Fruit fly (Drosophila melanogaster) whole organism, larva: Measurements from ENCODE around the gene CG8675.

Experiments
- noc ChIP-seq: fragments of 200-800 bp; sonication (Bioruptor generic); optimal IDR thresholded peaks from 3 replicates; lab custom pipeline; 2019; ENCODE audit warnings: missing biosample characterization, mild to moderate bottlenecking, missing genetic modification characterization, moderate library complexity

Gene CG8675

DNA sequence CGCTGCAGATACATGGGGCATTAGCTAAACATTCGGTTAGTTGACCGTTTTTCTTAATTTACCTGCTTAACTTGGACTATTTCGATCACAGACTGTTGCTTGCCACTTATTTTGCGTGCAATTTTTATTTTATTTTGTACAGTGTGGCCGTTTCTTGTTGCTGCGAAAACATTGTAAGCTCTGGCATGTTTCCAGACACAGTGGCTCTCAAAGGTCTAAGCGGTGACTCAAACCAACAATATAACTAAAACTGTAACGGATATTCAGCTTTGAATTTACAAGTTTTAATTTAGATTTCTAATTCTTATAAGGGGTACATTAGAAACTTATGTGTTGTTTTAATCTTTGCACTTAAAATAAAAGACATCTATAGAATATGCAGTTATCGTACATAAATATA lies at the start of gene CG8675:
Gene CG8675, minus strand, starts transcription at position 177 of the 400 bp plus-strand sequence.
- no peak for TF ChIP-seq noc (tag; lab: Kevin White, UChicago)

DNA sequence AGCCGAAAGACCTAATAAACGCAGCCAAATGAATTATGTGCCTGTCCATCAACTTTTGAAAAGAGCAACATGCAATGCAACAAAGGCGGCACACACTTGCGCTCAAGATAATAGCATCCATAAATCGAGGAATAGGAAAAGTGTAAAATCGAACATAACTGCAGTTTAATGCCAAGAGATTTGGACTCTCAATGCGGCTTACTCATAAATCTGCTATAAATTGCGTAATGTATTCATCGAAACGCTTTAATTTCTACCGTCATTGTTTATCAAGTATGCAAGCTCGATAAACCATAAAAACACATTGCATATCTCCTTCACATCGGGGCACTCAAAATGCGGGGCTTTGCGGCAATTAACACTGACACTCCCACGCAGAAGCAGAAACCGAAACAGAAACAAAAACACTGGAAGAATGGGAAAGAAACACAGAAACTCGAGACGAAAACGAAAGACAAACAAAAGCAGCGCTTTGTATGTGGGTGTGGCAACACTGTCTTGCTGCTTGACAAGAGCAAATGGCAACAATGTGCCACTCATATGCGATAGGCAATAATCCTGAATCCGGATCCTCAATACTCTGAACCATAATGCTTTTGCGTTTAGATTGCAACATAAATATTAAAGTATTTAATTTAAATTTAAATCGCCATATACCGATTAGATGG lies 48.8 kb upstream of the CG8675 start:
- no peak for TF ChIP-seq noc (tag; lab: Kevin White, UChicago)

DNA sequence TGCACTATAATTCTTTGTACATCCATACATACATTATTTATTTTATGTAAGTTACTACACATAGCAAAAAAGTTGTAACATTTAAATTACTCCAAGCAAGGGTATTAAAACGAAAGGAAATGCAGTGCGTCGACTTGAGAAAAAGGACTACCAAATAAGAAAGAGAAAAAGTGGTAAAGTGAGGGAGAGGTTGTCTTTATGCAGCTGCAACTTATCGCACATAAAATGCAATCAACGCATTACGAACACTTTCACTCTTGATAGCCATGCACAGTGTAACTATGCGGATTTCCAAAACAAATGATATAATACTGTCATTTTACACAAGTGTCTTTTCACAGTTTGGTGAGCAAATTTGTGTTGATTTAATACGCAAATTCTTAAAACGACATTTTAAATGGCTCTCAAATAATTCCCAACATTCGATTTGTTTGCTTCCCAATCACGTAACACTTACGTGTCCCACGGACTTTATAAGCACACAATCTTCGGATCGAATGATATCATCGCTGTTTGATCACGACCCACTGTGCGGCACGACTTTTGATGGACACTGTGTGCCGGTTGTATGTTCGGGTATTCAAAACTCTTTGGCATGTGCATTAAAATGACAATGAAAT lies 47.9 kb upstream of the CG8675 start:
- no peak for TF ChIP-seq noc (tag; lab: Kevin White, UChicago)

DNA sequence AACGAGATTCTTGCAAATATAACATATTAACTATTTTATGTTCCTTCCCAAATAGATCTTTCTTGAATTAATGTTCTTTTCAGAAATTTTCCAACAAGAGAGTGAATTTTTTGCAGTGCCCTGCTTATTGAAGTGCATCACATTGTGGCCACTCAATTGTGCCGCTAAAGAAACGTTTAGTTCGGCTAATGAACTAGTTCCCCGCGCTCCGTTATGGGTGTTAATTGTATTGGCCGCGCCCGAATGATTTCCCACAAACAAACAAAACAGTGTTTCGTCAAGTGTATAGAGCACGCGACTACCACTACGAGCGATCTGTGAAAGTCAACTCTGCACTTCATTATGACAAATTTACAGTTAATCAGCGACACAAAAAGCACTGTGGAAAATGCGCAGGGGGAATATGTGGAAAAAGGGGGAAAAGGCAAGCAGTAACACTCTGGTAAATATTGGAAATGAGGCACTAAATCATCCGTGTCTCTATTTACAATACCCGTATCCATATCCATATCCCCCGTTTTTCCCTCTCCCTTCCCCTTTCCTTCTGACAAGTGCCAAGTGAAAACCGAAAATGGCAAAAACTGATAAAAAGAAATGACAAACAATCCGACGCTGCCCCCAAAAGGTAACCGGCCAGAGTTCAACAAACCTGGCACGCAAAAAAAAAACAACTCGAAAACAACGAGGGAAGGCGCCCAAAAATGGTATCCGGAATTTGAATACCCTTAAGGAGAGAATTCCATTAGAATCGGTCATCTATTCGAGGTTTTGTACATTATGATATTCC lies 47.2 kb upstream of the CG8675 start:
- no peak for TF ChIP-seq noc (tag; lab: Kevin White, UChicago)

DNA sequence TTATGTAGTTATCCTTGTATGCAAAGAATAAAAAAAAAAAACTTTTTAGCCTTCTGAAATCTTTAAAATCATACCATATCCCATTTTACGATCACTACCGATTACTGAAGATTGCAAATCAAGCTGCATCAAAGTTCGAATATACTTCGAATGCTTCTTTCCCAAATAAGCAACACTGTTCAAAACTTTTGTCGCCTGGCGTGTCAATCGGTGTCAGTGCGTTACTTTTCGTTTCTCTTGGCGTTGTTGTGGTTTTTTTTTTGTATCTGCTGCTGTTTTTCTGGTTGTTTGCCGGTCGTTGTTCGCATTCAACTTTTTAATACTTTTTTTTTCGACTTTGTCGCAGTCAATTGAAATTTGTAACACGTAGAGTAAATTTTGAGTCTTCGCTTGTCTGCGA lies 45.7 kb upstream of the CG8675 start:
- TF ChIP-seq noc (tag; lab: Kevin White, UChicago), result no peak

DNA sequence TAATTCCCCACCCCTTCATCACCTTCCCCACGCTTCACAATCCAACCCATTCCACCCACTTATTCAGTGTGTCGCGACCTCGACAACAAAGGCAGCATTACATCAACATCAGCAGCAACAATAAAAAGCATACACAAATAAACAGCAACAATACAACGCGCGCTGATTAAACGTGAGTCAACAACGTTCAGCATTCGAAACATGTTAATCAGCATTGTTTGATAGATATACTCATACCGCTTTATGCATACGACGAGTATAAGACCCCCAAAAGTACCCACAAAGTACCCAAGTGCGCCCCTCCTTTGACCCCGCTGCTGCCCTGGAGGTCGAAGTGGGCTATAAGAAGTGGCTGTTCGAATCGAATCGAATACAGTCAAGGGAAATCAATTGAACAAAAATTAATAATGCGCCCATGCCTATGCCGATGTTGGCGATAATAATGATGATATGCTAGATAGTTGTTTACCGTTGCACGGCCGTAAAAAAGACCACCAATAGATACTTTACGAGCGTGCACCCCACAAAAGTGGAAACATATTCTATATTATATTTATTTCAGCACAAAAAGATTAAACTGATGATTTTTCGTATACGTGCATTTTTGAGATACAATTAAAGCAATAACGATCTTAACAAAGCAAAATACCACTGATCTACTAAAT lies 45.0 kb upstream of the CG8675 start:
- no peak for TF ChIP-seq noc (tag; lab: Kevin White, UChicago)

DNA sequence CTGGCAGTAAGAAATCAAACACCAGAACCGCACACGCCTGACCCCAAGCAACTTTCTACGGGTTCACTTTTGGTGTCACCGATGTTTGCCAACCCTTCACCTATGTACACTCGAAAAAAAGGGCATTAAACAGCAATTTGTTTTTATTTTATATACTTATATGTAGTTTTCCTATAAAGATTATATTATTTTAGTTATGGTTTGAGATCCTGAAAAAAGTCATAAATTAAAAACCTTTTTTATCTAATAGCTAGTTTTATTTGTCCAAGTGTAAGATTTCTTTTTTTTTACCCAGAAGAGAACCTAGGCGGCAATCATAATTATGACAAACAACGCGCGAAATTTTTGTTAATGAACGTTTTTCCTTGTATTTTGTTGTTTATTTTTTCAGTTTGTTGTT lies 44.1 kb upstream of the CG8675 start:
- TF ChIP-seq noc (tag; lab: Kevin White, UChicago), result peak; percentile 73

DNA sequence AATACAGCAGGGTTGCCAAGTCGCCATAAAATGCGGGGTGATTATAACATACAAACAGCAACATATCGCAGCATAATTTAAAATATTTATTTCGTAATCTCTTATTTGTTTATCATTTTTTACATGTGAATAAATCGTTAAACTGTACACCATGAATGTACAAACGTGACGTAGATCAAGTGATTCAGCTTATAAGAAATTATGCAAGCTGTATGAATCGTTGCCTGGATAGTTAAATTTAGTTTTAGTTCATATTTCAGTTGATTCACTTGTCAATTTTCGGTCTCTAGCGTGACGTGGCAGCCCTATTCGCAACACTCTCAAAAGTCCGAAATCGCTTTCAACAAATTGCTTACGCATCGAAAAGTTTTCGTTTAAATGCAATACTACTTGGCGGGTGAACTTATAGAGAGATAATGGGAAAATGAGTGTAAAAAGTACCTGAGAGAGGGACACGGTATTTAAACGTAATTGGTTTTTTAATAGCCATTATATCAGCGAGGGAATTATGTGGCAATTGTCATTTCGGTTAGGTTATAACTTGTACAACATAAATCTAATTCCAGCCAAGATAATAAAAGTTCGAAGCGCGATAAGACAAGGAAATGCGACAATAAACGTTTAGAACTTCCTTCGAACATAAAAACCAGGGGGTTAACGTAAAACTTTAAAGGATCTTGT lies 42.9 kb upstream of the CG8675 start:
- peak; percentile 94 for TF ChIP-seq noc (tag; lab: Kevin White, UChicago)

DNA sequence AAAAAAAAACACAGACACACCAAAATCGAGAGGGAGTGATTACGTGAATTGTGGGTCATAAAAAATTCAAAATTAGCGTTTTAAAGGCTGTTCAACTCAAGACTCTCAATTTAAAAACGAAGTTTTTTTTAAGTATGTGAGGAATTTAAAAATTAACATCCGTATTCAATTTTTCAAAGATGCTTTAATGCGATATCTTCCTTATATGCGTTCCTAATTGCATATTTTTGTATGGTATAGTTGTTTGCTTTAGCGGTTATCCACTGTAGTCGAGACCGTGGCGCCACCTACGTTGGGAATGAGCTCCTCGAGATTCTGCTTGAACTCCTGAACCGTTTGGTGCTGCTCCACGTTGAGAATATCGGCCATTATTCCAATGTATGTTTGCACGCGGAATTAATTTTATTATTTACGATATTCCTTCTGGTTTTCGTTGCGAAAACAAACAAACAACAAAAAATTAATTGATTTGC lies 41.7 kb upstream of the CG8675 start:
- no peak for TF ChIP-seq noc (tag; lab: Kevin White, UChicago)

DNA sequence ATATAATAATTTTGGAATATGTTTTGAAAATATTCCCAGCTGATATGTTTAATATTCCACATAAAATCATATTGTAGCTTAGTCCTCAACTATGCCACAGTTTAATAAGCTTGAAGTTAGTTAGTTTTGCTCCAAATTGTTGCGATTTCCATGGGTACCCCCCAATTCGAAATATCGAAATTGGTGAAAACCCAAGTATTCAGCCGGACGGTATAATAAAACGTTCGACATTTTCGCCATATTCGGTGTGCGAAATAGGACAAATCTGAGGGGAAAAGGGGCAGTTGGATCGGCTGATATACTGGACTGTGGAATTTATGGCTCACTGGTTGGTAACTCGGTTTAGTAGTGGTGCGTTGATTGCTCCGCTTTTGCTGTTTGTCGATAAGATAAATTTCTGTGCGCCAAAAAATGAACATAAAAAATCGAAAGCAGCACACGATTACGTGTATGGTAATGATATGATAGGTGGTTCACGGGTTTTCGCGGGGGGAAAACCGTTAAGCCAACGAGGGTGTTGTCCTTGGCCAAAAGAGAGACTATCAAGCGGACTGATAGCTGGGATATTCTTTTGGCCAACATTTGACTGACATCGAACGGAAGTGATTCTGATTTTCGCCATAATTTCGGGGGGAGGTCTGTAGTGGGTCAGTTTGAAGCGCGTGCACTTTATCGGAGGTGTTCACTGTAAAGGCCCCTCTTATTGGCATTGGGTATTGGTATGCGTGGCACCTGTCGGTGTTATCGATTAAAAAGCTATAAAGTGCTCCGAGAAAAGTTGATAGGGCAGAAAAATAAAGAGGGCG lies 41.1 kb upstream of the CG8675 start:
- peak; percentile 18 for TF ChIP-seq noc (tag; lab: Kevin White, UChicago)

DNA sequence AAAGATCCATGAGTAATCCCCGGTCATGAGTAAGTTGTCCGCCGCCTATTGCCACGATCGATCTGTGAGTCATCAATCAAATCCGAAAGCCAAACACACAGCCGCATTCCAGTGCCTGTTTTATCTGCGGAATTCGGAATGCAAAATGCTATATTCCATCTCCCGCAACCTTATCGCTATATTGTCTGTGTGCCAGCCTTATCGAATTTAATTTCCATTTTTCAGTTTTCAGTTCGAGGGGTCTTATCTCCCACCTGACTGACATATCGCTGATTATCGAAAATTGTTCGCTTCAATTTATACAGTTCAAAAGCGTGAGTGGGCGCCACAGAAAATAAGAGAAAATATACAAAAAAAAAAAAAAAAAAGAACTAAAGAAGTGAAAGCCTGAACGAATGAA lies 39.9 kb upstream of the CG8675 start:
- no peak for TF ChIP-seq noc (tag; lab: Kevin White, UChicago)

DNA sequence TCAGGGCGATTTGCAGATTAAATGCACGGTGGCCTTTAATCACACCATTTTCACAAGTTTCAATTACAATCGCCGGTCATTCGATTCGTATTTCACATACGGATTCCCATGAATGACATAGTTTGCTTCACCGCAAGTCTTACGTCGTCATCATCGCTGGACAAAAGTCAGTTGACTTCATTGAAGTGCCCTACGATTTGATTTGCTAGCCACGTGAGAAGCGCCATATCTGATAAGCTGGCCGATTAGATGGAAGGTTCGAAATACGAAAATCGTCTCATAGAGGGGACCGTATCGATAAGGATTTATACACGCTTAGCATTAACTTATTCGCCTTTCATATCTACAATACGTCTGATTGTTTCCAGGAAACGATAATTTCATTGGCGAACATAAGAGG lies 35.8 kb upstream of the CG8675 start:
- no peak for TF ChIP-seq noc (tag; lab: Kevin White, UChicago)

DNA sequence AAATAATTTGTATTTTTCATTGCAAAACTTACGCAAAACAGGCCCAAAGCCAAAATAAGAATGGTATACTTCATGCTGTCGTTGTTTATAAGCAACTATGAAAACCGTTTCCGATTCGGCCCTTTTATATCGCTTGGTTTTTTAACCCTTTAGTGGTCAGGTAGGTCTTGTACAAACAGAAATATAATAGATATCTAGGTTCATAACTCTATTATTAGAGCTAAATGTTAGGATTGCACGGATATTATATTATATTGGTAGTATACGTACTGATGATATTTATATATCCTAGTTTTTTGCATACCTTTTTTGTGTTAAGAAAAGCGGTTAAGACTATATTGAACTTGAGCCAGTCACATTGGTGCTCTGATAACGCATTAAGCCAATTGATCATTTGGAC lies 35.1 kb upstream of the CG8675 start, which contains the start of gene CG8661:
Gene CG8661, minus strand, starts transcription at position 101 of the 400 bp plus-strand sequence.
- no peak for TF ChIP-seq noc (tag; lab: Kevin White, UChicago)

DNA sequence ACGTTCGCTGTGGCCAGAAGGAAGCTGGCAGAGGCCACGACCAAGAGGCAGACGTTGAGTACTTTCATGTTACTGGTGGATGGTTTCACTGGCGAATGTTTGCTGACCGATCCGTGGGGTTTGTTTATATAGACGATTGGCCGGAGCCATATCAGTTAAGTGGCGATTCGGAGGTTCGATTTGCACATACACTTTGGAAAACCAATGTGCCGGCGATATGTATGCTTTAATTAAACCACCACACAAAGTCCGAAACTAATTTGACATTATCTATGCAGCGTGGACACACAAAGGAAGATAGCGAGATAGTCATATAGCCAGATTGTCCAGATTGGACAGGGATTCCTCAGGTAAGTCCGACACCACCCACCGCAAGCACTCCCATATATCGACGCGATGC lies 33.3 kb upstream of the CG8675 start, which contains the start of gene CG8664:
Gene CG8664, minus strand, starts transcription at position 101 of the 400 bp plus-strand sequence.
- TF ChIP-seq noc (tag; lab: Kevin White, UChicago), result no peak
